Worm (Caenorhabditis elegans): ENCODE data around the gene dop-1.

DNA sequence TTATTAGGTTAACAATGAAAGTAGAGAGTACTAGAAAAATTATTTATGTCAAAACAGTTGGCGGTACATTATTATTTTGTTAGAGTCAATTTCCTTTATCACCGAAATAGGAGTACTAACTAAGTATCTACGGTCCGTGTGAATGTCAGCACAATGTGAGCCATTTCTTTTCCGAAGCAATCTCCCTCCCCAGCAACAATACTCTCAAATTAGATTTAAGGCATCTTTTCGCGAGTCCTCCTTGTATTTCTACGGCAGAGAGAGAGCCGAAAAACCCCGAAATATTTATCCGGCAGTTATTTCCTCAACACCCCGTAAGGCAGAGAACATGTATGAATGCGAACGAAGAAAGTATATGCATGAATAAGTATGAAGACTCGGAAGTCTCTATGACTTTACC lies 3.4 kb downstream of the dop-1 start:
- TF ChIP-seq lsy-2 (tag; optimal IDR thresholded peaks at IDR 0.05) (no peak), unc-39 (tag; optimal IDR thresholded peaks at IDR 0.05) (no peak), ceh-43 (GFP tag; optimal IDR thresholded peaks at IDR 0.05) (no peak), nhr-28 (tag; optimal IDR thresholded peaks at IDR 0.05) (no peak), pha-4 (tag; optimal IDR thresholded peaks at IDR 0.05) (no peak), elt-1 (tag; optimal IDR thresholded peaks at IDR 0.05; ENCODE audit: borderline replicate concordance, insufficient read depth) (no peak), mab-5 (tag; optimal IDR thresholded peaks at IDR 0.05) (no peak), lin-13 (tag; optimal IDR thresholded peaks at IDR 0.05) (no peak)
